Fruit fly (Drosophila melanogaster) S2 (cell line): ENCODE measurements around the gene CG14856.

ENCODE experiments used
- CG8478 ChIP-seq: fragments of >200 bp; optimal IDR thresholded peaks from 2 replicates; lab custom pipeline; 2018
- CTCF ChIP-seq, 2 experiments: fragments of >200 bp; optimal IDR thresholded peaks; 2 replicates each; lab custom pipeline; 2018

CG14856 gene

DNA sequence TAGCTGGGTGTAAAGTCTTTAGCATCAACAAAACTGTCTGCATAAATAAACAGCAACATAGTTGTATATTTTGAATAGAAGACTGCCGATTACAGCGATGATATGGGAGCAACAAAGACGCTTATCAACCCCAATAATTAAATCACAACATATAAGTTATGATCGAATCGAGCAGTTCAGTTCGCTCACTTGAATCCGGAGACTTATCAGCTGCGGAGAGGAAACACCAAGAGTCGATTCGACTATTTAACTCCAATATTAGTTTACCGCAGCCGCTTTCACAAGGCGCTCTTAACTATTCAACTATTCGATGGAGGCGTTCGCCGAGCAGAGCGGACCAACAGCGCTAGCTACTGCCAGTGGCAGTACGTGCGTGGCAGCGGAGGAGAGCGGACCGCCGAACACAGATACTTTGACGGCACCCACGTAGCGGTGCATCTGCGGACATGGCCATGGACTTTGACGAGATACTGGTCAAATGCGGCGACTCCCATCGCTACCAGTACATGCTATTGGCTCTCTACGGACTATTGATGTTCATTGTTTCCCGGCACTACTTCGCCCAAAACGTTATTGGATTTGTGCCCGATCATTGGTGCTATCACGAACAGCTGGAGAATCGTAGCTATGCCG, at the start of gene CG14856:
Gene CG14856 (plus strand): TSS at position 361 of the 633 bp plus-strand sequence.
- no peak for TF ChIP-seq CTCF (optimal IDR thresholded peaks at IDR 0.05; lab: Kevin White, UChicago)
- no peak for TF ChIP-seq CG8478 (lab: Kevin White, UChicago)

DNA sequence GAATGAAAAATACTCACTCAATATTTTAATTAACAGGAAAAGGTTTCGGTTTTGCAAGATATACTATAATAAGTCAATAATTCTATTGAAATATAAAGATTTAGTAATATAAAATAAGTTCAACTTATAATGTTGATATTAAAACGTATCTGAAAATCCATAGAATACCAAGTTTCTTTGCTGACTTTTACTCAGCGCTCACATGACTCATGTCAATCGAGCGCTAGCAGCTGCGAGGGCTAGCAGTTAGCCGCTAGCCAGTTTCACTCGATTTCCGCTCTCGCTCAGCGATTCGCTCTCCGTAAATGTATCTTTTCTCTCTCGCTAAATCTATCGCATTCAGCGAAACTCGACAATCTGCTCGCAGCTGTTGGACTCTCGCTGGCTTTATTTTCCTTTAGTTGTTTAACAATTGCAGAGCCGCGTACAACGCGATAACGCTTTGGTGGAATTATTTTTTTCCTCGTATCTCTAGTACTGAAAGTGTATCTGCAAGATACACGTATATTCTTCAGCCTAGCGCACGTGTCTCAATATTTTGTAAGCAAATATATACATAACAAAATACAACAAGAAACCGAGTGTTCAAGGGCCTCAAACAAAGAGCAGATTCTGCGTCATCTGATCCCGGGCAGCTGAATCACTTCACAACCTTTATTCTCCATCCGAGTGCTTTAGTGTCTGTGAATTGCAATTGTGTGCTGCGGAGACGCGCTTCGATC, 49.5 kb upstream of the CG14856 start:
- no peak for TF ChIP-seq CTCF (optimal IDR thresholded peaks at IDR 0.05; lab: Kevin White, UChicago)
- TF ChIP-seq CG8478 (lab: Kevin White, UChicago), result no peak

DNA sequence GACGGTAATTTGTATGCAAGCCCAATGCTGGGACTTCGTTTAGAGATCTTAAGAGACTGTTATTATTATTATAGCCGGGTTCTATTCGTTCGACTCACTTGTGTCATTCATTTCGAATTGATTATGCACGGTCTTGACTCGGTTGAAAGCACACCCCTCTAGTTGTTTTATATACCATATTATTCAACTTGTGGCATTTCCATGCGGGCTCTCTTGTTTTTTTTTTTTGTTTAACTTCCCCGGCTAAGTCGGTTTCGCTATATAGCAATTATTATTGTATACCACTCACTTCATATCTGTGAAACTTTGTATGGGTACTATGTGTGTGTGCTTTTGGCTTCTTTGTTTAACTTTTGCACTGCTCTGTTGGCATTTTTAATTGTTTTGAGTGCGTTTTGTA, 47.8 kb upstream of the CG14856 start, which contains the start of gene smp-30:
Gene smp-30 (minus strand): TSS at position 224 of the 400 bp plus-strand sequence.
- no peak for TF ChIP-seq CTCF (optimal IDR thresholded peaks at IDR 0.05; lab: Kevin White, UChicago)
- TF ChIP-seq CG8478 (lab: Kevin White, UChicago), result no peak

DNA sequence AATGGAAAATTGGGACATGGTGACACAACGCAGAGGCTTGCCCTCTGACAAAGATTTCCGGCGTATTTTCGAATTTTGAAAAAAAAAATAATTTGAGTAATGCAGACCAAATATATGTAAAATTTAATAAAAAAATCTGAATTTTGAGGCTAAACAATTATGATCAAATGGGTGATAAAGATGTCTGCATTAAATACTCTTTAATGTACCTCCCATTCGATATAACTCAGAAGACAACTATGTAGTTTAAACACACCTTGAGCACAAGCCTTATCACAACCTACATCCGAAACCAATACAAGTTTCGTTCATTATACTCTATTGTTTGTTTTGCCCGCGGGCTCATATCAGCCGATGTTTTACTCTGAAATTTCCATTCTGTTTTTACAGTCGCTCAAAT, 44.4 kb upstream of the CG14856 start, which contains the start of gene CG7362:
Gene CG7362 (minus strand): TSS at position 101 of the 400 bp plus-strand sequence.
- no peak for TF ChIP-seq CG8478 (lab: Kevin White, UChicago)
- no peak for TF ChIP-seq CTCF (optimal IDR thresholded peaks at IDR 0.05; lab: Kevin White, UChicago)

DNA sequence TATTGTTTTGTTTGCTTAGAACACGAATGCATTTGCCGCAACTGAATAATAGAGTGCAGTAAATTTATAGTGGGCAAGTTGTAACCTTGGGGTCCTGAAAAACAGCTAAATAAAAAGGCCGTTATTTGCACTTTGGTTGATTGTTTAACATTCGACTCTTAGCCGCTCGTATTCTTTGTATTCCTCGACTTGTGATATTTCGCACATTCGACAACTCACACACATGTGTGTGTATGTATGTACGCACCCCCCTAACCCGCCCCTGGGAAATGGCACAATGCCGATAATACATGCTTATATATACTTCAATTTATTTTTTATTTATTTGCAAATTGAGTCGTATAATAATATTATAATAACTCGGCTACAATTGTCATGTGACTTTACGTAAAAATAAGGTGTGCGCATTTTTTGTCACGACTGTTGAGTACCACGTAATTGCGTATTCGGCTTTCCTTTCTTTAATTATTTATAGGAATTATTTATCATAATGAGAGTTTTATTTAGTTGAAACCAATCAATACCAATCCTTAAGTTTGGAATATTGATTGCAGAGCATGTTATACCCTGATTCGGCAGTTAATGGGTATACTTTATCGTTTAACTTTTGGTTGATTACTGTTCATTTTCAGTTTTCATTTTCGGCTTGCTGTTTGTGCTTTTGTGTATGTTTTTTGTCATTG, 43.8 kb upstream of the CG14856 start:
- TF ChIP-seq CG8478 (lab: Kevin White, UChicago) (no peak), CTCF (optimal IDR thresholded peaks at IDR 0.05; lab: Kevin White, UChicago) (no peak)

DNA sequence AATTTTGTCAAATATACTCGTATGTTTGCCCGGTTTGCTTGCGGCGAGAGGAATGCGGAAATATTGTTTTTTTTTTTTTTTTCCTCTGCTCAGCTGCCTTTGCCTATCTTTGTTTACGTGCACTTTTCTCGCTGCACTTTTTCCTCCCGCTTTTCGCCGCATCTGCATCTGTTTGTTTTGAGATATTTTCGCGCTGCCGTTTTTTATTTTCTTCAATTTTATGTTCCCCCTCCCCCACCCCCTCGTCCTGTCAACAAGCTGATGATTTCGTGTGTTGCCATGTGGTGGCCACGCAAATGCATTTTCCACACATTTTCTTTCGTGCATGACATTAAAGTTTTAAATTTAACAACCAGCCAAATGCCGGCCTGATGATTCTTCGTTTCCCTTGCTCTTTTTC, 42.7 kb upstream of the CG14856 start:
- TF ChIP-seq CTCF (optimal IDR thresholded peaks at IDR 0.05; lab: Kevin White, UChicago) (no peak), CG8478 (lab: Kevin White, UChicago) (no peak)

DNA sequence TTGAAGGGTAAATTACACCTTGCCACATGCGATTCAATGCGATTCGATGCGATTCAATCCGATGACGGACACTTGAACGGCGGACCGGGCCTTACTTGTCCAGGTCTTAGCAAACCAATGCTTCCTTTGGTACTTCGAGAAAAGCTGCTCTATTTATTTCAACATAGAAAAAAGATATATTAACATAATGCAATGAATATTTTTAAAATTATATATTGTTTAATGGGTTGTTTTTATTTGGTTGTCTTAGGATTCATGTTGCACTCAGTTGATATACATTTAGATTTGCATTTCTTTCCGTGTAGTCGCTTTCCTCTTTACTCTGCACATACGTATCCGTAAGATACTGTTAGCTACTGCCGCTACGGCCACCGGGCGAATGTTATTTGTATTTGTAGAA, 40.5 kb upstream of the CG14856 start:
- TF ChIP-seq CTCF (optimal IDR thresholded peaks at IDR 0.05; lab: Kevin White, UChicago) (no peak), CG8478 (lab: Kevin White, UChicago) (no peak)

DNA sequence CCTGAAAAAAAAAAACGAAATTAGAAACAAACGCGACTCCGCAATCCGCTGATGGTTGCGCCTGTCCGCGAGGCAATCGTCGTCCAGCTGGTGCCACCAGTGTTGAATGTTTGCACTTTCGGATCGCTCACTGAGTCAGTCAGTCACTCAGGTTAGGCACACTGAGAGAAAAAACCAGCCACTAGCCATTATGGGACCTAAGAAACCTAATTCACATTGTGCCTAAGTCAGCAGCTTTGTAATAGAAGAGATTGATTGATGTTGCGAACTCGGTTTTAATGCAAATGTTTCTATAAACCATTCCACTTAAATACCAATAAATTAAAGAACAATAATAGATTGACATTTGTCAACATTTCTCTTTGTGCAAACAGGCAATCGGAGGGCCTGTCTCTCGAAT, 37.7 kb upstream of the CG14856 start:
- TF ChIP-seq CG8478 (lab: Kevin White, UChicago), result no peak
- no peak for TF ChIP-seq CTCF (optimal IDR thresholded peaks at IDR 0.05; lab: Kevin White, UChicago)

DNA sequence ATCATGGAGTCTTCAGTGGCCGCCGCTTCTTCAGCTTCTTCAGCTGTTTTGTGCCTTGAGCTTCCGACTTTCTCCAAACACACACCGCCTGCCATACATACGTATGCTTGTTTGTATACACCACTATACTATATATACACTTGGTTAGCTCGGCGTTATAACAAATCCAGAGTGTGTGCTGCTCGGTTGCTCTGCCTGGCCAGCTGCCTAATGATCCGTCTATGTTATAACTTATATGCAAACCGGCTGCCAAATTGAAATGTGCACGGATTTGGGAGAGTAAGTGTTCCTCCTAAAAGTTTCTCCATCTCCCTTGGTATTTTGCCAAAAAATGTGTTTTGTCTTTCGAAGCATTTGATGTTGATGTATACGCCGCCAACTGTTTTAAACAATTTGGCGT, 35.3 kb upstream of the CG14856 start:
- no peak for TF ChIP-seq CG8478 (lab: Kevin White, UChicago)
- TF ChIP-seq CTCF (optimal IDR thresholded peaks at IDR 0.05; lab: Kevin White, UChicago), result no peak

DNA sequence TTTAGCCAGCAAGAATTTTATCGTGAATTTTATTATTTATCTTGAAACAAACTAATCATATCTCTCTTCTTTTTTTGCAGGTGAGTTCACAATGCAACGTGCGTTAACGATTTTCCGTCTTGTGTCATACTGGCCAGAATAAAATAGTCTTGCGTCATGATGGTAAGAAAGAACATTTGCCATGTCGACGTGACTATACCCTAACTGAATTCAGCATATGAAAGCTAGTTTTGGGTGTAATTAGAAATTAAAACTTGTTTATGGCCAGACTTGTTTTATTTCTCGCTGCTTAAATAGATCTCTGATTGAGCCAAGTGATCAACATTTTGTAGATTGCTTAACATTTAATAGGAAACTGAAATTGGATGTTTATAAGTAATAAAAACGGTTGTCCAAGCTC, 34.7 kb upstream of the CG14856 start:
- no peak for TF ChIP-seq CG8478 (lab: Kevin White, UChicago)
- no peak for TF ChIP-seq CTCF (optimal IDR thresholded peaks at IDR 0.05; lab: Kevin White, UChicago)

DNA sequence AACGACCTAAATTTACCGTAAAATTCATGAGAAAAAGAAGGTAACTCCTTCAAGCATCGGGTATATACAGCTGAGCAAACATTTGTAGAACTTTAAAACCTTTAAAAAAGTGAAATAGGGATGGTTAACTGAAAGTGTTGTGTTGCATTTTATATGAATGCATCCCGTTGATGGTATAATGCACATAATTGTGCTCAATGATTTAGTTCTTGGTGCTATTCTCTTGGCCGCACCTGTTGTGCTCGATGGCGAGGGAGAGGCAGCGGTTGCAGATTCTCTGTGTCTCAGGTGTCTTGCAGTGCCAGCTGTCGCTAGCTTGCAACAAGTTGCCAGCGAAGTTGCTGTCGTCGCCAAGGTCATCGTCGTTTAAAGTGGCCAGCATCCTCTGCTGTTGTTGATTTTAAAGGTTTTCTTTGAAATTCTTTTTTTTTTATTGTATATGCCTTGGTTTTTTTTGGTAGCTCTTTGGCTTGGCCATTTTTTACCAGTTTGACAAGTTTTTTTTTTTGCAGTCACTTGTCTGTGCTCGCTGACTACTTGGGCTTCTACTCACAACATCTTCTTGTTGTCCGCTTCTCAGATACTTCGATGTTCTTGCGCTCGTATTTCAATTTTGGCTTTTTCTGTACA, 33.3 kb upstream of the CG14856 start:
- TF ChIP-seq CTCF (optimal IDR thresholded peaks at IDR 0.05; lab: Kevin White, UChicago) (no peak), CG8478 (lab: Kevin White, UChicago) (no peak)

DNA sequence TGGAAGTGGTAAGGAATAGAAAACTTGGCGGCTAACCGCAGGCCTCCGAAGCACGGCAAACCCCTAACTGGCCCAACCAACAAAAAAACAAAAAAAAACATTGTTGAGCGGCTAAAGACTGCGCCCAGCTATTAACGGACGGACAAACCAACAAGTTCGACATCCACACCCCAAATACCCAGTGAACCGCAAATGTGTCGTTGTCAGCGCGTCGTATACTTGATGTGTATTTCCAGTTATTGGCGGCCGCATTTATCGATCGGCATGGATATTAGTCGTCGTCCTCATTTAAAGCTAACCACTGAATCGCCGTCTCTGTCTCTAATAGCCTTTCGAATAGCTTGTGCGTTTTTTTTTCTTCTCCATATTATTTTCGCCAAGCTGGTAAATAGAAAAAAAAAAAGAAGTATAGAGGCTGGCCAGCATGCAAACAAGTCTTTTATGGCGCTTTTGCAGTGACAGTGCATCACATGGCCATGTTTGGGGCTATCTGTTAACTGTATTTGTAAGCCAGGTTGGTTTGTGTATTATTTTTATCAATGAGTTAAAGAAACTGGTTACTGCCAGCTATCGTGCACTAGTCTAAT, 32.3 kb upstream of the CG14856 start:
- no peak for TF ChIP-seq CG8478 (lab: Kevin White, UChicago)
- TF ChIP-seq CTCF (optimal IDR thresholded peaks at IDR 0.05; lab: Kevin White, UChicago), result no peak

DNA sequence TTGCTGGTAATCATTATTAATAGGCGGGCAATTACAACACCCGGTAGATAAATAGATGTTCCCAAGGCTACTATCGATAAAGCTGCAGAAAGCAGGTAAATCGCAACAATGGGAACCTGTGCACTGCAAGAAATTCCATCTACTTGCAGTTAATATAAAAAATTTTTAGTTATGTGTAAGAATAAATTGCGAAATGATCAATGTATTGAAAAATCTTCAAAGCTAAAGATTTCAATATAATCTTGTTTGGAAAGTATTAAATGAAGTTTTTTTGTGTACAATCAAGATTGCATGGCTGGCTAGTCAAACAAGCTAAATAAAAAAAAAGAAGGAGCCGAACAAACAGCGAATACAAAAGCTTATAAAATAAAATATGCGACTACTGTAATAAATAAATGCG, 23.4 kb upstream of the CG14856 start:
- TF ChIP-seq CTCF (optimal IDR thresholded peaks at IDR 0.05; lab: Kevin White, UChicago), result no peak
- TF ChIP-seq CG8478 (lab: Kevin White, UChicago), result no peak

DNA sequence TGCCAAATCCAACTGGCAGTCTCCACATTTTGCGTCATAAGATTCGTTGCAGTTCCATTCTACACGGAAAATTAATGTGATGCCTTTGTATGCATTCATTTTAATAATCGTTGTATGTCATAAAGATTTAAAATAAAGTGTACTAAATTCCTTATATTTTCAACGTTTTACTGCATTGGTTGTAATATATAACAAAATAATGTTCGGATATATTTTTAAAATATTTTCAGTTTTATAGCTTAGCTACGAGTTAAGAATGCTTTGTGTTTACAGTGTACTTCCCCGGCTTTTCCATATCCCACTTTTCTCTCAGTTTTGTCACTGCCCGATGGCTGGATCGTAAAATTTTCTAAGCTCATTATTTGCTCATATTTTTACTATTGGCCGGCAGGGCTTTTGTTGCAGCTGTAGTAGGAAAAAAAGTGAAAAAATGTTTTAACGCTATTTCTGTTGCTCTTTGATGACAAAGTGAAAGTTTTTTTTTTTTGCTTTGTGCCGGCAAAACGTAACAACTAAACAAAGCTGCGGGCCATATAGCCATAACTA, 19.0 kb upstream of the CG14856 start:
- no peak for TF ChIP-seq CTCF (optimal IDR thresholded peaks at IDR 0.05; lab: Kevin White, UChicago)
- TF ChIP-seq CG8478 (lab: Kevin White, UChicago), result no peak
